Fruit fly (Drosophila melanogaster) whole organism, embryonic: ENCODE data around the gene CG33654.

Experiments
- Atf-2 ChIP-seq: fragments of 200-800 bp; sonication (Bioruptor generic); optimal IDR thresholded peaks from 2 replicates; lab custom pipeline; 2016; ENCODE audit warnings: missing biosample characterization, missing genetic modification characterization
- B-H1 ChIP-seq: fragments of 200-800 bp; sonication (Bioruptor generic); IDR thresholded peaks from 3 replicates; pipeline ENCODE4 v1.3.6; 2022; ENCODE audit warnings: missing biosample characterization, missing genetic modification characterization
- Bteb2 ChIP-seq: fragments of 200-800 bp; sonication (Bioruptor generic); optimal IDR thresholded peaks from 2 replicates; lab custom pipeline; 2016; ENCODE audit warnings: missing biosample characterization, missing genetic modification characterization
- CG10543 ChIP-seq: fragments of 200-800 bp; sonication (Bioruptor generic); optimal IDR thresholded peaks from 3 replicates; lab custom pipeline; 2017; ENCODE audit warnings: missing biosample characterization, mild to moderate bottlenecking, missing genetic modification characterization, moderate library complexity
- CG10654 ChIP-seq: fragments of 200-800 bp; sonication (Bioruptor generic); optimal IDR thresholded peaks from 2 replicates; lab custom pipeline; 2016; ENCODE audit warnings: missing biosample characterization, missing genetic modification characterization
- CG14860 ChIP-seq: fragments of 200-800 bp; sonication (Bioruptor generic); IDR thresholded peaks from 3 replicates; pipeline ENCODE4 v1.3.6; 2022; ENCODE audit warnings: missing biosample characterization, missing genetic modification characterization; ENCODE audit not compliant: partially characterized antibody
- CG16863 ChIP-seq: fragments of 200-800 bp; sonication (Bioruptor generic); optimal IDR thresholded peaks from 3 replicates; lab custom pipeline; 2016; ENCODE audit warnings: missing biosample characterization, missing genetic modification characterization
- CG17829 ChIP-seq: fragments of 200-800 bp; optimal IDR thresholded peaks from 2 replicates; lab custom pipeline; 2019; ENCODE audit warnings: missing biosample characterization, mild to moderate bottlenecking, missing genetic modification characterization, moderate library complexity
- CG18476 ChIP-seq: fragments of 200-800 bp; sonication (Bioruptor generic); optimal IDR thresholded peaks from 2 replicates; lab custom pipeline; 2016; ENCODE audit warnings: missing biosample characterization, mild to moderate bottlenecking, missing genetic modification characterization
- CG3281 ChIP-seq: fragments of 200-800 bp; sonication (Bioruptor generic); optimal IDR thresholded peaks from 3 replicates; lab custom pipeline; 2017; ENCODE audit warnings: missing biosample characterization, mild to moderate bottlenecking, missing genetic modification characterization
- CG4707 ChIP-seq: fragments of 200-800 bp; sonication (Bioruptor generic); optimal IDR thresholded peaks from 2 replicates; lab custom pipeline; 2018; ENCODE audit warnings: missing biosample characterization, mild to moderate bottlenecking, missing genetic modification characterization, moderate library complexity
- CG6254 ChIP-seq: fragments of 200-800 bp; sonication (Bioruptor generic); optimal IDR thresholded peaks from 3 replicates; lab custom pipeline; 2017; ENCODE audit warnings: mild to moderate bottlenecking, missing biosample characterization, missing genetic modification reagents, missing genetic modification characterization
- CG6272 ChIP-seq: fragments of 200-800 bp; sonication (Bioruptor generic); IDR thresholded peaks from 2 replicates; pipeline ENCODE4 v1.3.6; 2022; ENCODE audit warnings: missing biosample characterization, missing genetic modification characterization
- CG6854 ChIP-seq: fragments of 200-800 bp; sonication (Bioruptor generic); optimal IDR thresholded peaks from 3 replicates; lab custom pipeline; 2017; ENCODE audit warnings: missing biosample characterization, mild to moderate bottlenecking, missing genetic modification characterization
- CG7556 ChIP-seq: fragments of 200-800 bp; sonication (Bioruptor generic); optimal IDR thresholded peaks from 2 replicates; lab custom pipeline; 2017; ENCODE audit warnings: missing biosample characterization, mild to moderate bottlenecking, missing genetic modification characterization
- CG7786 ChIP-seq: fragments of 200-800 bp; sonication (Bioruptor generic); optimal IDR thresholded peaks from 2 replicates; lab custom pipeline; 2016; ENCODE audit warnings: missing biosample characterization, missing genetic modification characterization
- CG8290 ChIP-seq, 3 experiments: fragments of 200-800 bp; sonication (Bioruptor generic); optimal IDR thresholded peaks; 2 replicates each; lab custom pipeline; 2016 to 2019; ENCODE audit warnings: missing biosample characterization in 3 of 3, missing genetic modification characterization in 3 of 3, mild to moderate bottlenecking in 2 of 3, moderate library complexity in 1 of 3
- CG9609 ChIP-seq: fragments of 200-800 bp; sonication (Bioruptor generic); optimal IDR thresholded peaks from 3 replicates; lab custom pipeline; 2016; ENCODE audit warnings: missing biosample characterization, missing genetic modification characterization
- CG9932 ChIP-seq: fragments of 200-800 bp; sonication (Bioruptor generic); IDR thresholded peaks from 2 replicates; pipeline ENCODE4 v1.3.6; 2022; ENCODE audit warnings: missing biosample characterization, missing genetic modification characterization
- Deaf1 ChIP-seq: fragments of 200-800 bp; optimal IDR thresholded peaks from 3 replicates; lab custom pipeline; 2019; ENCODE audit warnings: missing biosample characterization, mild to moderate bottlenecking, missing genetic modification characterization, moderate library complexity
- Doc2 ChIP-seq: fragments of 200-800 bp; sonication (Bioruptor generic); IDR thresholded peaks from 2 replicates; pipeline ENCODE4 v1.3.6; 2022; ENCODE audit warnings: missing biosample characterization, missing genetic modification characterization
- Gsc ChIP-seq: fragments of 200-800 bp; sonication (Bioruptor generic); IDR thresholded peaks from 2 replicates; pipeline ENCODE4 v1.3.6; 2022; ENCODE audit warnings: missing biosample characterization, missing genetic modification characterization
- H2.0 ChIP-seq: fragments of 200-800 bp; sonication (Bioruptor generic); IDR thresholded peaks from 2 replicates; pipeline ENCODE4 v1.3.6; 2022; ENCODE audit warnings: missing biosample characterization, missing genetic modification characterization
- HmgD ChIP-seq: fragments of 200-800 bp; sonication (Bioruptor generic); optimal IDR thresholded peaks from 3 replicates; lab custom pipeline; 2016; ENCODE audit warnings: missing biosample characterization, missing genetic modification characterization
- MBD-R2 ChIP-seq: fragments of 200-800 bp; sonication (Bioruptor generic); IDR thresholded peaks from 2 replicates; pipeline ENCODE4 v1.3.6; 2022; ENCODE audit warnings: missing biosample characterization, missing genetic modification characterization
- Med ChIP-seq: fragments of 200-800 bp; sonication (Bioruptor generic); peaks from one replicate; lab custom pipeline; 2016; ENCODE audit warnings: missing biosample characterization, missing genetic modification characterization, mild to moderate bottlenecking, inconsistent platforms, moderate library complexity
- Poxn ChIP-seq: fragments of 200-800 bp; sonication (Bioruptor generic); IDR thresholded peaks from 2 replicates; pipeline ENCODE4 v1.3.6; 2022; ENCODE audit warnings: missing biosample characterization, missing genetic modification characterization
- Sry-β ChIP-seq: fragments of 200-800 bp; sonication (Bioruptor generic); optimal IDR thresholded peaks from 2 replicates; lab custom pipeline; 2018; ENCODE audit warnings: missing biosample characterization, mild to moderate bottlenecking, missing genetic modification characterization, moderate library complexity
- YL-1 ChIP-seq: fragments of 200-800 bp; sonication (Bioruptor generic); optimal IDR thresholded peaks from 3 replicates; lab custom pipeline; 2017; ENCODE audit warnings: missing biosample characterization, mild to moderate bottlenecking, missing genetic modification characterization
- amos ChIP-seq: fragments of 200-800 bp; sonication (Bioruptor generic); IDR thresholded peaks from 2 replicates; pipeline ENCODE4 v1.3.6; 2022; ENCODE audit warnings: missing biosample characterization, missing genetic modification characterization; ENCODE audit not compliant: partially characterized antibody
- bbx ChIP-seq: fragments of 200-800 bp; sonication (Bioruptor generic); IDR thresholded peaks from 2 replicates; pipeline ENCODE4 v1.3.6; 2022; ENCODE audit warnings: missing biosample characterization, missing genetic modification characterization; ENCODE audit not compliant: partially characterized antibody
- bsh ChIP-seq, 2 experiments: fragments of 200-800 bp; sonication (Bioruptor generic); optimal IDR thresholded peaks; 2 replicates each; lab custom pipeline; 2017 to 2018; ENCODE audit warnings: mild to moderate bottlenecking in 2 of 2, missing biosample characterization in 2 of 2, missing genetic modification characterization in 2 of 2, moderate library complexity in 1 of 2
- cwo ChIP-seq: fragments of 200-800 bp; sonication (Bioruptor generic); optimal IDR thresholded peaks from 3 replicates; lab custom pipeline; 2017; ENCODE audit warnings: missing biosample characterization, missing genetic modification characterization, mild to moderate bottlenecking, moderate library complexity, missing genetic modification reagents
- esg ChIP-seq: fragments of 200-800 bp; sonication (Bioruptor generic); conservative IDR thresholded peaks from 2 replicates; pipeline ENCODE4 v1.3.6; 2022; ENCODE audit warnings: missing biosample characterization, missing genetic modification characterization
- fd96Cb ChIP-seq: fragments of 200-800 bp; sonication (Bioruptor generic); optimal IDR thresholded peaks from 2 replicates; lab custom pipeline; 2018; ENCODE audit warnings: missing biosample characterization, mild to moderate bottlenecking, missing genetic modification characterization, moderate library complexity
- kah ChIP-seq: fragments of 200-800 bp; sonication (Bioruptor generic); optimal IDR thresholded peaks from 2 replicates; lab custom pipeline; 2018; ENCODE audit warnings: missing biosample characterization, mild to moderate bottlenecking, missing genetic modification characterization
- lov ChIP-seq, 2 experiments: fragments of 200-800 bp in 1 of 2; fragments of >200 bp in 1 of 2; sonication (Bioruptor generic) in 1 of 2; IDR thresholded peaks in 1 of 2; optimal IDR thresholded peaks in 1 of 2; 2 replicates in 1 of 2; 3 replicates in 1 of 2; pipeline versions ENCODE4 v1.3.6 to Lab custom; 2017 to 2022; ENCODE audit warnings: missing biosample characterization in 1 of 2, missing genetic modification characterization in 1 of 2
- luna ChIP-seq: fragments of 200-800 bp; sonication (Bioruptor generic); optimal IDR thresholded peaks from 2 replicates; lab custom pipeline; 2016; ENCODE audit warnings: missing biosample characterization, missing genetic modification characterization
- maf-S ChIP-seq: fragments of 200-800 bp; sonication (Bioruptor generic); optimal IDR thresholded peaks from 2 replicates; lab custom pipeline; 2016; ENCODE audit warnings: missing biosample characterization, missing genetic modification characterization
- mirr ChIP-seq: fragments of 200-800 bp; sonication (Bioruptor generic); optimal IDR thresholded peaks from 3 replicates; lab custom pipeline; 2018; ENCODE audit warnings: missing biosample characterization, mild to moderate bottlenecking, missing genetic modification characterization
- nmo ChIP-seq: fragments of 200-800 bp; sonication (Bioruptor generic); optimal IDR thresholded peaks from 2 replicates; lab custom pipeline; 2018; ENCODE audit warnings: missing biosample characterization, mild to moderate bottlenecking, missing genetic modification characterization, moderate library complexity
- oc ChIP-seq: fragments of 200-800 bp; sonication (Bioruptor generic); optimal IDR thresholded peaks from 2 replicates; lab custom pipeline; 2018; ENCODE audit warnings: missing biosample characterization, mild to moderate bottlenecking, missing genetic modification characterization, moderate library complexity
- phol ChIP-seq: fragments of 200-800 bp; sonication (Bioruptor generic); optimal IDR thresholded peaks from 3 replicates; lab custom pipeline; 2018; ENCODE audit warnings: missing biosample characterization, mild to moderate bottlenecking, missing genetic modification characterization, moderate library complexity
- psq ChIP-seq: fragments of 200-800 bp; sonication (Bioruptor generic); optimal IDR thresholded peaks from 2 replicates; lab custom pipeline; 2017; ENCODE audit warnings: missing biosample characterization, missing genetic modification characterization
- ro ChIP-seq: fragments of 200-800 bp; sonication (Bioruptor generic); IDR thresholded peaks from 2 replicates; pipeline ENCODE4 v1.3.6; 2022; ENCODE audit warnings: missing biosample characterization, missing genetic modification characterization
- sd ChIP-seq: fragments of 200-800 bp; sonication (Bioruptor generic); optimal IDR thresholded peaks from 3 replicates; lab custom pipeline; 2018; ENCODE audit warnings: missing biosample characterization, mild to moderate bottlenecking, missing genetic modification characterization, moderate library complexity
- toy ChIP-seq: fragments of 200-800 bp; sonication (Bioruptor generic); IDR thresholded peaks from 2 replicates; pipeline ENCODE4 v1.3.6; 2022; ENCODE audit warnings: missing biosample characterization, missing genetic modification characterization
- z ChIP-seq: fragments of 200-800 bp; sonication (Bioruptor generic); IDR thresholded peaks from 3 replicates; pipeline ENCODE4 v1.3.6; 2022; ENCODE audit warnings: missing biosample characterization, missing genetic modification characterization
- zf30C ChIP-seq: fragments of 200-800 bp; sonication (Bioruptor generic); optimal IDR thresholded peaks from 3 replicates; lab custom pipeline; 2018; ENCODE audit warnings: missing biosample characterization, mild to moderate bottlenecking, missing genetic modification characterization

Gene CG33654

DNA sequence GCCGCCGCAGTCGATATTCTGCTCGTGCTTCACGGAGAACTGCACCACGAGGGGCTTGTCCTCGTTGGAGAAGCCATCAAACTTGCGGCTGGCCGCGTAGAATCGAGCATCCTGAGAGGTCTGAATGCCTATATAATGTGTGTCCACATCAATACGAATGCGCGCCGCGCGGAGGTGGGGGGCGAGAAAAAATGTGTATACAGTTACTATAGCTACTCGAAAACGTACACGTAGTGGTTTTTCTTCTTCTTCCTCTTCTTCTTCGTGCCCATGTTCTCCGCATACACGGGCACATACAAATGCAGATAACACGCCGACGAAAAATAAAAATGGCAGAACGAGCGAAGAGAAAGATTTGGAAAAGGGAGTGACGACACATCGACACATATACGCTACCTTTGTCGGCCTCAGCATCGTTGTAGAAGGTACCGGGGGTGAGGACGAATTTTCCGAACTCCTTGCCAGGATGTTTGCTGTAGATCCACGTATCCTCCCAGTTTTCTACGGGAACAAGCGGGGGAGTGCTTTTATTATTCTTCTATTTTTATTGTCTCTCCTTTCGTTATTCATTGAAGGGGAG, 47.1 kb upstream of the CG33654 start:
- TF ChIP-seq Gsc (GFP tag; lab: Robert Waterston, UW) (no peak), CG6254 (GFP tag; lab: Kevin White, UChicago) (no peak), sd (tag; lab: Kevin White, UChicago) (peak; percentile 71), CG7786 (GFP tag; lab: Kevin White, UChicago) (peak; percentile 5), CG9932 (GFP tag; lab: Robert Waterston, UW) (no peak), psq (peak; percentile 34), CG7556 (GFP tag; lab: Kevin White, UChicago) (no peak), MBD-R2 (GFP tag; lab: Robert Waterston, UW) (no peak), oc (tag; lab: Kevin White, UChicago) (no peak), zf30C (GFP tag; lab: Kevin White, UChicago) (no peak), CG9609 (GFP tag; lab: Kevin White, UChicago) (no peak), CG3281 (GFP tag; lab: Kevin White, UChicago) (no peak), CG8290 (GFP tag; optimal IDR thresholded peaks at IDR 0.05; lab: Kevin White, UChicago) (no peak), CG8290 (tag; optimal IDR thresholded peaks at IDR 0.05; lab: Kevin White, UChicago) (peak in 1 of 2 experiments; percentile 23), Poxn (GFP tag; lab: Robert Waterston, UW) (no peak), CG18476 (GFP tag; lab: Kevin White, UChicago) (no peak), Med (GFP tag; lab: Kevin White, UChicago) (peak; percentile 70), Bteb2 (GFP tag; lab: Kevin White, UChicago) (no peak), kah (peak; percentile 85), bbx (GFP tag; lab: Robert Waterston, UW) (no peak), toy (GFP tag; lab: Robert Waterston, UW) (no peak), esg (GFP tag; lab: Robert Waterston, UW) (no peak), Deaf1 (no peak), CG6272 (no peak), CG14860 (GFP tag; lab: Robert Waterston, UW) (no peak), YL-1 (peak; percentile 86), cwo (GFP tag; lab: Kevin White, UChicago) (peak; percentile 13), Sry-β (GFP tag; lab: Kevin White, UChicago) (no peak), B-H1 (GFP tag; lab: Robert Waterston, UW) (no peak), H2.0 (GFP tag; lab: Robert Waterston, UW) (no peak), z (no peak), amos (GFP tag; lab: Robert Waterston, UW) (no peak), CG10543 (peak; percentile 22), CG16863 (GFP tag; lab: Kevin White, UChicago) (no peak), mirr (GFP tag; lab: Kevin White, UChicago) (peak; percentile 18), CG6854 (GFP tag; lab: Kevin White, UChicago) (no peak), bsh (GFP tag; optimal IDR thresholded peaks at IDR 0.05; lab: Kevin White, UChicago) (peak in 1 of 2 experiments; percentile 18), lov (optimal IDR thresholded peaks at IDR 0.05; lab: Kevin White, UChicago) (no peak), lov (GFP tag; IDR thresholded peaks at IDR 0.05; lab: Robert Waterston, UW) (no peak), HmgD (no peak), Atf-2 (GFP tag; lab: Kevin White, UChicago) (no peak), fd96Cb (tag; lab: Kevin White, UChicago) (no peak), maf-S (GFP tag; lab: Kevin White, UChicago) (no peak), CG10654 (GFP tag; lab: Kevin White, UChicago) (no peak), phol (tag; lab: Kevin White, UChicago) (peak; percentile 69), nmo (GFP tag; lab: Kevin White, UChicago) (no peak), ro (GFP tag; lab: Robert Waterston, UW) (no peak), CG17829 (tag; lab: Kevin White, UChicago) (no peak), Doc2 (no peak), CG4707 (GFP tag; lab: Kevin White, UChicago) (no peak), luna (GFP tag; lab: Kevin White, UChicago) (no peak)
